Worm (Caenorhabditis elegans) whole organism, L2 larva: ENCODE data around the gene R02F2.9.

ENCODE experiments used
- C34F6.9 ChIP-seq: fragments of 150-350 bp; optimal IDR thresholded peaks from 2 replicates; lab custom pipeline; 2014; ENCODE audit warnings: missing biosample characterization, missing genetic modification characterization
- F13H6.1 ChIP-seq: sonication (generic microtip); optimal IDR thresholded peaks from 2 replicates; lab custom pipeline; 2016; ENCODE audit warnings: missing genetic modification characterization, missing compliant biosample characterization
- R02D3.7 ChIP-seq: fragments of 150-350 bp; optimal IDR thresholded peaks from 2 replicates; lab custom pipeline; 2014; ENCODE audit warnings: missing biosample characterization, missing genetic modification characterization
- Y55F3AM.14 ChIP-seq: fragments of 200-800 bp; sonication (Bioruptor generic); optimal IDR thresholded peaks from 2 replicates; lab custom pipeline; 2018; ENCODE audit warnings: mild to moderate bottlenecking, missing genetic modification characterization, missing compliant biosample characterization
- ZK546.5 ChIP-seq: sonication (generic microtip); optimal IDR thresholded peaks from 2 replicates; lab custom pipeline; 2017; ENCODE audit warnings: missing biosample characterization, missing genetic modification characterization
- aly-2 ChIP-seq: fragments of 150-350 bp; optimal IDR thresholded peaks from 2 replicates; lab custom pipeline; 2014; ENCODE audit warnings: missing biosample characterization, missing genetic modification characterization
- ama-1 ChIP-seq: fragments of 150-350 bp; optimal IDR thresholded peaks from 2 replicates; lab custom pipeline; 2018; ENCODE audit warnings: inconsistent platforms
- ceh-16 ChIP-seq: fragments of 150-350 bp; optimal IDR thresholded peaks from 2 replicates; lab custom pipeline; 2014; ENCODE audit warnings: missing biosample characterization, missing genetic modification characterization
- ceh-82 ChIP-seq: fragments of 150-350 bp; optimal IDR thresholded peaks from 2 replicates; lab custom pipeline; 2014; ENCODE audit warnings: missing biosample characterization, missing genetic modification characterization
- crh-2 ChIP-seq: sonication (generic microtip); optimal IDR thresholded peaks from 2 replicates; lab custom pipeline; 2017; ENCODE audit warnings: missing biosample characterization, missing genetic modification characterization
- egl-27 ChIP-seq: sonication (generic microtip); optimal IDR thresholded peaks from 3 replicates; lab custom pipeline; 2017; ENCODE audit warnings: missing biosample characterization, missing genetic modification reagents, missing genetic modification characterization
- elt-1 ChIP-seq: fragments of 150-350 bp; optimal IDR thresholded peaks from 2 replicates; lab custom pipeline; 2014; ENCODE audit warnings: missing biosample characterization, missing genetic modification characterization
- fos-1 ChIP-seq: fragments of 150-350 bp; optimal IDR thresholded peaks from 2 replicates; lab custom pipeline; 2014; ENCODE audit warnings: missing biosample characterization, missing genetic modification characterization
- gmeb-1 ChIP-seq: fragments of 150-350 bp; optimal IDR thresholded peaks from 2 replicates; lab custom pipeline; 2014; ENCODE audit warnings: missing biosample characterization, missing genetic modification characterization
- lin-11 ChIP-seq: fragments of 150-350 bp; sonication (generic microtip); optimal IDR thresholded peaks from 2 replicates; lab custom pipeline; 2014; ENCODE audit warnings: missing biosample characterization, missing genetic modification characterization, inconsistent platforms, mixed read lengths
- lin-13 ChIP-seq: fragments of 150-350 bp; optimal IDR thresholded peaks from 2 replicates; lab custom pipeline; 2014; ENCODE audit warnings: missing biosample characterization, missing genetic modification reagents, missing genetic modification characterization
- lin-39 ChIP-seq: fragments of 150-350 bp; optimal IDR thresholded peaks from 2 replicates; lab custom pipeline; 2014; ENCODE audit warnings: missing biosample characterization, missing genetic modification reagents, missing genetic modification characterization
- lsy-2 ChIP-seq, 2 experiments: fragments of 150-350 bp in 1 of 2; sonication (generic microtip) in 1 of 2; optimal IDR thresholded peaks; 2 replicates each; lab custom pipeline; 2014 to 2017; ENCODE audit warnings: missing biosample characterization in 2 of 2, missing genetic modification characterization in 2 of 2
- mab-5 ChIP-seq: fragments of 150-350 bp; optimal IDR thresholded peaks from 2 replicates; lab custom pipeline; 2014; ENCODE audit warnings: missing biosample characterization, missing genetic modification characterization
- nhr-10 ChIP-seq: sonication (generic microtip); optimal IDR thresholded peaks from 2 replicates; lab custom pipeline; 2017; ENCODE audit warnings: missing biosample characterization, missing genetic modification characterization
- nhr-11 ChIP-seq: fragments of 150-350 bp; optimal IDR thresholded peaks from 2 replicates; lab custom pipeline; 2014; ENCODE audit warnings: missing biosample characterization, missing genetic modification characterization
- nhr-12 ChIP-seq: fragments of 150-350 bp; optimal IDR thresholded peaks from 2 replicates; lab custom pipeline; 2014; ENCODE audit warnings: missing biosample characterization, missing genetic modification characterization
- nhr-129 ChIP-seq: fragments of 150-350 bp; optimal IDR thresholded peaks from 2 replicates; lab custom pipeline; 2014; ENCODE audit warnings: missing biosample characterization, missing genetic modification characterization
- nhr-21 ChIP-seq: fragments of 150-350 bp; optimal IDR thresholded peaks from 2 replicates; lab custom pipeline; 2014; ENCODE audit warnings: missing biosample characterization, missing genetic modification characterization
- nhr-23 ChIP-seq: fragments of 150-350 bp; optimal IDR thresholded peaks from 2 replicates; lab custom pipeline; 2014; ENCODE audit warnings: missing biosample characterization, missing genetic modification reagents, missing genetic modification characterization
- nhr-237 ChIP-seq: fragments of 150-350 bp; optimal IDR thresholded peaks from 2 replicates; lab custom pipeline; 2014; ENCODE audit warnings: missing biosample characterization, missing genetic modification characterization
- nhr-25 ChIP-seq: fragments of 150-350 bp; sonication (generic microtip); optimal IDR thresholded peaks from 3 replicates; lab custom pipeline; 2014; ENCODE audit warnings: missing biosample characterization, missing genetic modification characterization
- nhr-6 ChIP-seq: fragments of 150-350 bp; optimal IDR thresholded peaks from 2 replicates; lab custom pipeline; 2014; ENCODE audit warnings: missing biosample characterization, missing genetic modification characterization
- nhr-77 ChIP-seq: fragments of 150-350 bp; optimal IDR thresholded peaks from 2 replicates; lab custom pipeline; 2014; ENCODE audit warnings: missing biosample characterization, missing genetic modification characterization
- sem-4 ChIP-seq: fragments of 150-350 bp; optimal IDR thresholded peaks from 2 replicates; lab custom pipeline; 2014; ENCODE audit warnings: missing biosample characterization, missing genetic modification reagents, missing genetic modification characterization
- skn-1 ChIP-seq: sonication (generic microtip); optimal IDR thresholded peaks from 2 replicates; lab custom pipeline; 2017; ENCODE audit warnings: missing biosample characterization, missing genetic modification characterization
- sma-3 ChIP-seq: sonication (generic microtip); optimal IDR thresholded peaks from 2 replicates; lab custom pipeline; 2016; ENCODE audit warnings: missing genetic modification reagents, missing genetic modification characterization, missing compliant biosample characterization
- sma-9 ChIP-seq, 2 experiments: fragments of 150-350 bp in 1 of 2; sonication (generic microtip) in 1 of 2; optimal IDR thresholded peaks; 2 replicates each; lab custom pipeline; 2014 to 2016; ENCODE audit warnings: missing genetic modification characterization in 2 of 2, mild to moderate bottlenecking in 1 of 2, missing biosample characterization in 1 of 2, missing compliant biosample characterization in 1 of 2, missing genetic modification reagents in 1 of 2, moderate library complexity in 1 of 2
- unc-39 ChIP-seq: fragments of 150-350 bp; optimal IDR thresholded peaks from 2 replicates; lab custom pipeline; 2014; ENCODE audit warnings: missing biosample characterization, missing genetic modification characterization
- unc-55 ChIP-seq: fragments of 150-350 bp; sonication (generic microtip); optimal IDR thresholded peaks from 3 replicates; lab custom pipeline; 2014; ENCODE audit warnings: missing biosample characterization, missing genetic modification reagents, missing genetic modification characterization
- zag-1 ChIP-seq: fragments of 150-350 bp; optimal IDR thresholded peaks from 2 replicates; lab custom pipeline; 2014; ENCODE audit warnings: missing biosample characterization, missing genetic modification characterization
- ztf-1 ChIP-seq: fragments of 200-800 bp; sonication (Bioruptor generic); conservative IDR thresholded peaks from 2 replicates; pipeline ENCODE4 v1.3.6; 2022; ENCODE audit warnings: missing genetic modification characterization, missing compliant biosample characterization
- ztf-11 ChIP-seq: sonication (generic microtip); optimal IDR thresholded peaks from 2 replicates; lab custom pipeline; 2017; ENCODE audit warnings: missing biosample characterization, missing genetic modification characterization
- ztf-4 ChIP-seq: fragments of 150-350 bp; optimal IDR thresholded peaks from 2 replicates; lab custom pipeline; 2014; ENCODE audit warnings: missing biosample characterization, missing genetic modification characterization

Gene R02F2.9

ce11 chrIII:5498973-5499372 lies at the start of gene R02F2.9:
R02F2.9 (plus strand) TSS chrIII:5499190.
- TF ChIP-seq aly-2 (tag; lab: Kevin White, UChicago) = no peak
- no peak for TF ChIP-seq ztf-11
- TF ChIP-seq C34F6.9 (tag; lab: Kevin White, UChicago) = peak; percentile 70
- no peak for TF ChIP-seq ztf-4 (tag; lab: Kevin White, UChicago)
- TF ChIP-seq unc-39 = no peak
- no peak for TF ChIP-seq F13H6.1 (tag; lab: Kevin White, UChicago)
- no peak for TF ChIP-seq ceh-16
- TF ChIP-seq egl-27 = no peak
- peak in 1 of 2 experiments; percentile 47 for TF ChIP-seq lsy-2 (tag; optimal IDR thresholded peaks at IDR 0.05; lab: Kevin White, UChicago)
- TF ChIP-seq nhr-12 (tag; lab: Kevin White, UChicago) = no peak
- peak; percentile 4 for TF ChIP-seq fos-1 (tag; lab: Kevin White, UChicago)
- TF ChIP-seq nhr-23 = no peak
- peak; percentile 95 for TF ChIP-seq gmeb-1 (tag; lab: Kevin White, UChicago)
- TF ChIP-seq lin-39 (tag; lab: Kevin White, UChicago) = no peak
- peak; percentile 82 for TF ChIP-seq unc-55
- peak; percentile 41 for TF ChIP-seq crh-2 (tag; lab: Kevin White, UChicago)
- peak; percentile 15 for TF ChIP-seq nhr-21 (tag; lab: Kevin White, UChicago)
- no peak for TF ChIP-seq nhr-237 (tag; lab: Kevin White, UChicago)
- TF ChIP-seq zag-1 (tag; lab: Kevin White, UChicago) = no peak
- no peak for TF ChIP-seq mab-5 (tag; lab: Kevin White, UChicago)
- TF ChIP-seq sma-3 (GFP tag; lab: Kevin White, UChicago) = peak; percentile 47
- TF ChIP-seq Y55F3AM.14 = no peak
- TF ChIP-seq nhr-10 (tag; lab: Kevin White, UChicago) = no peak
- TF ChIP-seq R02D3.7 = peak; percentile 92
- peak; percentile 32 for TF ChIP-seq sma-9 (GFP tag; optimal IDR thresholded peaks at IDR 0.05; lab: Kevin White, UChicago)
- TF ChIP-seq sma-9 (tag; optimal IDR thresholded peaks at IDR 0.05; lab: Kevin White, UChicago) = no peak

- TF ChIP-seq nhr-11 (tag; lab: Kevin White, UChicago) (no peak), sem-4 (tag; lab: Kevin White, UChicago) (peak; percentile 13), lin-13 (GFP tag; lab: Kevin White, UChicago) (peak; percentile 18), elt-1 (tag; lab: Kevin White, UChicago) (no peak), unc-55 (peak; percentile 71), ceh-82 (no peak), ztf-1 (no peak), nhr-129 (peak; percentile 85), F13H6.1 (tag; lab: Kevin White, UChicago) (peak; percentile 79), lsy-2 (tag; optimal IDR thresholded peaks at IDR 0.05; lab: Kevin White, UChicago) (peak; percentile 21 to 80), lin-11 (tag; lab: Kevin White, UChicago) (peak; percentile 41), ztf-11 (no peak), nhr-12 (tag; lab: Kevin White, UChicago) (no peak), C34F6.9 (tag; lab: Kevin White, UChicago) (peak; percentile 59), ama-1 (lab: Kevin White, UChicago) (no peak), nhr-25 (no peak), sma-9 (GFP tag; optimal IDR thresholded peaks at IDR 0.05; lab: Kevin White, UChicago) (peak; percentile 59), sma-9 (tag; optimal IDR thresholded peaks at IDR 0.05; lab: Kevin White, UChicago) (no peak), fos-1 (tag; lab: Kevin White, UChicago) (peak; percentile 15), gmeb-1 (tag; lab: Kevin White, UChicago) (peak; percentile 11), crh-2 (tag; lab: Kevin White, UChicago) (peak; percentile 61)
These were observed 49.2 kb upstream of the R02F2.9 start, which contains the start of gene F48E8.8 for ce11 chrIII:5449762-5450308. F48E8.8 (minus strand) TSS chrIII:5449812.

ce11 chrIII:5450430-5450829 lies 48.6 kb upstream of the R02F2.9 start, which contains the start of gene paa-1:
paa-1 (plus strand) TSS chrIII:5450730.
- TF ChIP-seq gmeb-1 (tag; lab: Kevin White, UChicago) = no peak
- TF ChIP-seq nhr-6 (tag; lab: Kevin White, UChicago) = no peak
- TF ChIP-seq sma-3 (GFP tag; lab: Kevin White, UChicago) = no peak
- TF ChIP-seq zag-1 (tag; lab: Kevin White, UChicago) = no peak
- TF ChIP-seq ztf-11 = no peak
- no peak for TF ChIP-seq ZK546.5
- TF ChIP-seq sem-4 (tag; lab: Kevin White, UChicago) = no peak
- no peak for TF ChIP-seq nhr-10 (tag; lab: Kevin White, UChicago)
- TF ChIP-seq lin-39 (tag; lab: Kevin White, UChicago) = no peak
- TF ChIP-seq skn-1 (tag; lab: Kevin White, UChicago) = no peak
- TF ChIP-seq nhr-21 (tag; lab: Kevin White, UChicago) = no peak
- TF ChIP-seq nhr-25 = no peak
- no peak for TF ChIP-seq crh-2 (tag; lab: Kevin White, UChicago)
- no peak for TF ChIP-seq nhr-77 (tag; lab: Kevin White, UChicago)
- no peak for TF ChIP-seq ceh-82
- no peak for TF ChIP-seq egl-27
- TF ChIP-seq lsy-2 (tag; optimal IDR thresholded peaks at IDR 0.05; lab: Kevin White, UChicago) = no peak
- TF ChIP-seq ceh-16 = no peak
- no peak for TF ChIP-seq aly-2 (tag; lab: Kevin White, UChicago)
- TF ChIP-seq C34F6.9 (tag; lab: Kevin White, UChicago) = no peak
